Worm (Caenorhabditis elegans) whole organism, L2 larva: ENCODE measurements around the gene zyg-1.

ENCODE experiments used
- C34F6.9 ChIP-seq: fragments of 150-350 bp; optimal IDR thresholded peaks from 2 replicates; lab custom pipeline; 2014; ENCODE audit warnings: missing biosample characterization, missing genetic modification characterization
- F13H6.1 ChIP-seq: sonication (generic microtip); optimal IDR thresholded peaks from 2 replicates; lab custom pipeline; 2016; ENCODE audit warnings: missing genetic modification characterization, missing compliant biosample characterization
- Y55F3AM.14 ChIP-seq: fragments of 200-800 bp; sonication (Bioruptor generic); optimal IDR thresholded peaks from 2 replicates; lab custom pipeline; 2018; ENCODE audit warnings: mild to moderate bottlenecking, missing genetic modification characterization, missing compliant biosample characterization
- alr-1 ChIP-seq: fragments of 150-350 bp; optimal IDR thresholded peaks from 2 replicates; lab custom pipeline; 2014; ENCODE audit warnings: missing biosample characterization, missing genetic modification characterization
- aly-2 ChIP-seq: fragments of 150-350 bp; optimal IDR thresholded peaks from 2 replicates; lab custom pipeline; 2014; ENCODE audit warnings: missing biosample characterization, missing genetic modification characterization
- ama-1 ChIP-seq: fragments of 150-350 bp; optimal IDR thresholded peaks from 2 replicates; lab custom pipeline; 2018; ENCODE audit warnings: inconsistent platforms
- ceh-82 ChIP-seq: fragments of 150-350 bp; optimal IDR thresholded peaks from 2 replicates; lab custom pipeline; 2014; ENCODE audit warnings: missing biosample characterization, missing genetic modification characterization
- crh-2 ChIP-seq: sonication (generic microtip); optimal IDR thresholded peaks from 2 replicates; lab custom pipeline; 2017; ENCODE audit warnings: missing biosample characterization, missing genetic modification characterization
- dmd-4 ChIP-seq: sonication (generic microtip); optimal IDR thresholded peaks from 2 replicates; lab custom pipeline; 2017; ENCODE audit warnings: missing biosample characterization, missing genetic modification characterization
- egl-27 ChIP-seq: sonication (generic microtip); optimal IDR thresholded peaks from 3 replicates; lab custom pipeline; 2017; ENCODE audit warnings: missing biosample characterization, missing genetic modification reagents, missing genetic modification characterization
- elt-3 ChIP-seq: sonication (generic microtip); optimal IDR thresholded peaks from 2 replicates; lab custom pipeline; 2017; ENCODE audit warnings: missing biosample characterization, missing genetic modification characterization
- fos-1 ChIP-seq: fragments of 150-350 bp; optimal IDR thresholded peaks from 2 replicates; lab custom pipeline; 2014; ENCODE audit warnings: missing biosample characterization, missing genetic modification characterization
- gmeb-1 ChIP-seq: fragments of 150-350 bp; optimal IDR thresholded peaks from 2 replicates; lab custom pipeline; 2014; ENCODE audit warnings: missing biosample characterization, missing genetic modification characterization
- lin-11 ChIP-seq: fragments of 150-350 bp; sonication (generic microtip); optimal IDR thresholded peaks from 2 replicates; lab custom pipeline; 2014; ENCODE audit warnings: missing biosample characterization, missing genetic modification characterization, inconsistent platforms, mixed read lengths
- lsy-2 ChIP-seq, 2 experiments: fragments of 150-350 bp in 1 of 2; sonication (generic microtip) in 1 of 2; optimal IDR thresholded peaks; 2 replicates each; lab custom pipeline; 2014 to 2017; ENCODE audit warnings: missing biosample characterization in 2 of 2, missing genetic modification characterization in 2 of 2
- mab-5 ChIP-seq: fragments of 150-350 bp; optimal IDR thresholded peaks from 2 replicates; lab custom pipeline; 2014; ENCODE audit warnings: missing biosample characterization, missing genetic modification characterization
- mdl-1 ChIP-seq, 2 experiments: fragments of 150-350 bp in 1 of 2; sonication (generic microtip) in 1 of 2; optimal IDR thresholded peaks; 2 replicates each; lab custom pipeline; 2017; ENCODE audit warnings: missing biosample characterization in 2 of 2, missing genetic modification characterization in 2 of 2
- nhr-10 ChIP-seq: sonication (generic microtip); optimal IDR thresholded peaks from 2 replicates; lab custom pipeline; 2017; ENCODE audit warnings: missing biosample characterization, missing genetic modification characterization
- nhr-11 ChIP-seq: fragments of 150-350 bp; optimal IDR thresholded peaks from 2 replicates; lab custom pipeline; 2014; ENCODE audit warnings: missing biosample characterization, missing genetic modification characterization
- nhr-12 ChIP-seq: fragments of 150-350 bp; optimal IDR thresholded peaks from 2 replicates; lab custom pipeline; 2014; ENCODE audit warnings: missing biosample characterization, missing genetic modification characterization
- nhr-129 ChIP-seq: fragments of 150-350 bp; optimal IDR thresholded peaks from 2 replicates; lab custom pipeline; 2014; ENCODE audit warnings: missing biosample characterization, missing genetic modification characterization
- nhr-21 ChIP-seq: fragments of 150-350 bp; optimal IDR thresholded peaks from 2 replicates; lab custom pipeline; 2014; ENCODE audit warnings: missing biosample characterization, missing genetic modification characterization
- nhr-237 ChIP-seq: fragments of 150-350 bp; optimal IDR thresholded peaks from 2 replicates; lab custom pipeline; 2014; ENCODE audit warnings: missing biosample characterization, missing genetic modification characterization
- nhr-25 ChIP-seq: fragments of 150-350 bp; sonication (generic microtip); optimal IDR thresholded peaks from 3 replicates; lab custom pipeline; 2014; ENCODE audit warnings: missing biosample characterization, missing genetic modification characterization
- nhr-6 ChIP-seq: fragments of 150-350 bp; optimal IDR thresholded peaks from 2 replicates; lab custom pipeline; 2014; ENCODE audit warnings: missing biosample characterization, missing genetic modification characterization
- nhr-77 ChIP-seq: fragments of 150-350 bp; optimal IDR thresholded peaks from 2 replicates; lab custom pipeline; 2014; ENCODE audit warnings: missing biosample characterization, missing genetic modification characterization
- sem-4 ChIP-seq: fragments of 150-350 bp; optimal IDR thresholded peaks from 2 replicates; lab custom pipeline; 2014; ENCODE audit warnings: missing biosample characterization, missing genetic modification reagents, missing genetic modification characterization
- sma-3 ChIP-seq: sonication (generic microtip); optimal IDR thresholded peaks from 2 replicates; lab custom pipeline; 2016; ENCODE audit warnings: missing genetic modification reagents, missing genetic modification characterization, missing compliant biosample characterization
- sma-9 ChIP-seq, 2 experiments: fragments of 150-350 bp in 1 of 2; sonication (generic microtip) in 1 of 2; optimal IDR thresholded peaks; 2 replicates each; lab custom pipeline; 2014 to 2016; ENCODE audit warnings: missing genetic modification characterization in 2 of 2, mild to moderate bottlenecking in 1 of 2, missing biosample characterization in 1 of 2, missing compliant biosample characterization in 1 of 2, missing genetic modification reagents in 1 of 2, moderate library complexity in 1 of 2
- snpc-4 ChIP-seq: fragments of 150-350 bp; optimal IDR thresholded peaks from 2 replicates; lab custom pipeline; 2014; ENCODE audit warnings: missing biosample characterization, missing genetic modification characterization
- unc-39 ChIP-seq: fragments of 150-350 bp; optimal IDR thresholded peaks from 2 replicates; lab custom pipeline; 2014; ENCODE audit warnings: missing biosample characterization, missing genetic modification characterization
- unc-62 ChIP-seq: fragments of 150-350 bp; optimal IDR thresholded peaks from 2 replicates; lab custom pipeline; 2014; ENCODE audit warnings: missing biosample characterization, missing genetic modification reagents, missing genetic modification characterization
- ztf-1 ChIP-seq: fragments of 200-800 bp; sonication (Bioruptor generic); conservative IDR thresholded peaks from 2 replicates; pipeline ENCODE4 v1.3.6; 2022; ENCODE audit warnings: missing genetic modification characterization, missing compliant biosample characterization
- ztf-11 ChIP-seq: sonication (generic microtip); optimal IDR thresholded peaks from 2 replicates; lab custom pipeline; 2017; ENCODE audit warnings: missing biosample characterization, missing genetic modification characterization

Gene zyg-1

ce11 chrII:5642110-5642509 is 7.4 kb upstream of the zyg-1 start:
- TF ChIP-seq nhr-21 (tag; lab: Kevin White, UChicago) (no peak), nhr-10 (tag; lab: Kevin White, UChicago) (no peak), nhr-77 (no peak), nhr-6 (no peak), nhr-11 (tag; lab: Kevin White, UChicago) (no peak), ztf-1 (no peak), lsy-2 (tag; optimal IDR thresholded peaks at IDR 0.05; lab: Kevin White, UChicago) (no peak), lin-11 (tag; lab: Kevin White, UChicago) (no peak), nhr-237 (no peak), sem-4 (no peak), aly-2 (no peak), dmd-4 (tag; lab: Kevin White, UChicago) (no peak), Y55F3AM.14 (GFP tag; lab: Kevin White, UChicago) (no peak)

ce11 chrII:5646942-5647341 is 2.6 kb upstream of the zyg-1 start, which contains the start of gene F59E12.9:
Gene F59E12.9, minus strand, starts transcription at chrII:5647042.
- TF ChIP-seq snpc-4 (tag; lab: Kevin White, UChicago) (no peak), unc-62 (GFP tag; lab: Kevin White, UChicago) (no peak), ztf-11 (no peak), nhr-129 (tag; lab: Kevin White, UChicago) (no peak), elt-3 (tag; lab: Kevin White, UChicago) (no peak), ceh-82 (tag; lab: Kevin White, UChicago) (no peak), mab-5 (tag; lab: Kevin White, UChicago) (no peak)

- TF ChIP-seq ama-1 (lab: Kevin White, UChicago) (no peak), nhr-237 (no peak), aly-2 (no peak), nhr-129 (tag; lab: Kevin White, UChicago) (no peak), nhr-12 (tag; lab: Kevin White, UChicago) (no peak), lsy-2 (tag; optimal IDR thresholded peaks at IDR 0.05; lab: Kevin White, UChicago) (no peak), nhr-11 (tag; lab: Kevin White, UChicago) (no peak), crh-2 (tag; lab: Kevin White, UChicago) (no peak), sma-3 (no peak), unc-62 (GFP tag; lab: Kevin White, UChicago) (no peak), F13H6.1 (tag; lab: Kevin White, UChicago) (no peak), lin-11 (tag; lab: Kevin White, UChicago) (no peak), C34F6.9 (no peak), gmeb-1 (no peak), egl-27 (tag; lab: Kevin White, UChicago) (no peak)
- TF ChIP-seq, all 48 proteins: peak for 0
Measured at ce11 chrII:5648272-5648671, 1.3 kb upstream of the zyg-1 start, which contains the start of gene ddl-1. Gene ddl-1, minus strand, starts transcription at chrII:5648372.

- TF ChIP-seq mab-5 (tag; lab: Kevin White, UChicago): no peak
- no peak for TF ChIP-seq nhr-25 (tag; lab: Kevin White, UChicago)
- TF ChIP-seq sma-9 (GFP tag; optimal IDR thresholded peaks at IDR 0.05; lab: Kevin White, UChicago): no peak
- TF ChIP-seq sma-9 (tag; optimal IDR thresholded peaks at IDR 0.05; lab: Kevin White, UChicago): no peak
- no peak for TF ChIP-seq dmd-4 (tag; lab: Kevin White, UChicago)
- TF ChIP-seq egl-27 (tag; lab: Kevin White, UChicago): no peak
Measured at ce11 chrII:5651426-5651825, 1.9 kb downstream of the zyg-1 start.

ce11 chrII:5652334-5652733 is 2.8 kb downstream of the zyg-1 start, which contains the start of gene bli-2:
Gene bli-2, minus strand, starts transcription at chrII:5652434.
- TF ChIP-seq dmd-4 (tag; lab: Kevin White, UChicago): no peak
- TF ChIP-seq nhr-25 (tag; lab: Kevin White, UChicago): no peak
- no peak for TF ChIP-seq fos-1 (tag; lab: Kevin White, UChicago)
- TF ChIP-seq sma-3: no peak
- no peak for TF ChIP-seq nhr-12 (tag; lab: Kevin White, UChicago)
- no peak for TF ChIP-seq alr-1 (tag; lab: Kevin White, UChicago)
- no peak for TF ChIP-seq ztf-1
- no peak for TF ChIP-seq ztf-11
- TF ChIP-seq unc-39 (tag; lab: Kevin White, UChicago): no peak
- no peak for TF ChIP-seq mdl-1 (tag; optimal IDR thresholded peaks at IDR 0.05; lab: Kevin White, UChicago)
- no peak for TF ChIP-seq C34F6.9
